Worm (Caenorhabditis elegans) whole organism, late embryonic: Measurements from ENCODE around the gene F58B4.3.

Experiments used
- C38D4.7 ChIP-seq: fragments of 200-800 bp; sonication (Bioruptor generic); optimal IDR thresholded peaks from 2 replicates; lab custom pipeline; 2018; ENCODE audit warnings: mild to moderate bottlenecking, missing genetic modification characterization, moderate library complexity, missing compliant biosample characterization
- F13H6.1 ChIP-seq: sonication (generic microtip); optimal IDR thresholded peaks from 2 replicates; lab custom pipeline; 2016; ENCODE audit warnings: missing genetic modification characterization, missing compliant biosample characterization
- K02D7.2 ChIP-seq: sonication (generic microtip); optimal IDR thresholded peaks from 2 replicates; lab custom pipeline; 2017; ENCODE audit warnings: mild to moderate bottlenecking, missing genetic modification characterization, missing compliant biosample characterization
- T23F11.4 ChIP-seq: fragments of 200-800 bp; sonication (Bioruptor generic); optimal IDR thresholded peaks from 2 replicates; lab custom pipeline; 2018; ENCODE audit warnings: mild to moderate bottlenecking, missing genetic modification characterization, missing compliant biosample characterization
- Y22D7AL.16 ChIP-seq: sonication (generic microtip); optimal IDR thresholded peaks from 2 replicates; lab custom pipeline; 2016; ENCODE audit warnings: missing genetic modification characterization, missing compliant biosample characterization
- ahr-1 ChIP-seq: sonication (generic microtip); optimal IDR thresholded peaks from 2 replicates; lab custom pipeline; 2016; ENCODE audit warnings: missing genetic modification characterization, missing compliant biosample characterization
- ama-1 ChIP-seq: fragments of 150-350 bp; optimal IDR thresholded peaks from 2 replicates; lab custom pipeline; 2014
- ceh-14 ChIP-seq: sonication (generic microtip); optimal IDR thresholded peaks from 2 replicates; lab custom pipeline; 2016; ENCODE audit warnings: missing genotype, missing genetic modification characterization, missing compliant biosample characterization
- ceh-18 ChIP-seq: sonication (generic microtip); optimal IDR thresholded peaks from 2 replicates; lab custom pipeline; 2016; ENCODE audit warnings: missing genetic modification characterization, missing compliant biosample characterization
- ceh-19 ChIP-seq: fragments of 200-800 bp; sonication (Bioruptor generic); optimal IDR thresholded peaks from 2 replicates; lab custom pipeline; 2018; ENCODE audit warnings: mild to moderate bottlenecking, missing genetic modification characterization, missing compliant biosample characterization
- ceh-2 ChIP-seq: sonication (generic microtip); optimal IDR thresholded peaks from 2 replicates; lab custom pipeline; 2016; ENCODE audit warnings: missing genotype, missing genetic modification characterization, missing compliant biosample characterization
- ceh-22 ChIP-seq: sonication (generic microtip); optimal IDR thresholded peaks from 2 replicates; lab custom pipeline; 2017; ENCODE audit warnings: missing biosample characterization, missing genetic modification characterization
- ceh-24 ChIP-seq: sonication (generic microtip); optimal IDR thresholded peaks from 2 replicates; lab custom pipeline; 2016; ENCODE audit warnings: mild to moderate bottlenecking, missing genetic modification characterization, missing compliant biosample characterization
- ceh-30 ChIP-seq: fragments of 150-350 bp; optimal IDR thresholded peaks from 2 replicates; lab custom pipeline; 2014; ENCODE audit warnings: missing biosample characterization, missing genetic modification characterization
- ceh-31 ChIP-seq: sonication (generic microtip); optimal IDR thresholded peaks from 2 replicates; lab custom pipeline; 2016; ENCODE audit warnings: missing genetic modification characterization, missing compliant biosample characterization
- ceh-34 ChIP-seq: sonication (generic microtip); optimal IDR thresholded peaks from 2 replicates; lab custom pipeline; 2016; ENCODE audit warnings: mild to moderate bottlenecking, missing genetic modification characterization, missing compliant biosample characterization
- ceh-45 ChIP-seq: fragments of 200-800 bp; sonication (Bioruptor generic); IDR thresholded peaks from 2 replicates; pipeline ENCODE4 v1.3.6; 2022; ENCODE audit warnings: missing genetic modification reagents, missing genetic modification characterization, missing compliant biosample characterization
- ceh-48 ChIP-seq: sonication (generic microtip); optimal IDR thresholded peaks from 2 replicates; lab custom pipeline; 2016; ENCODE audit warnings: missing genetic modification characterization, inconsistent platforms, missing compliant biosample characterization
- ceh-6 ChIP-seq: fragments of 200-800 bp; sonication (Bioruptor generic); optimal IDR thresholded peaks from 2 replicates; lab custom pipeline; 2018; ENCODE audit warnings: mild to moderate bottlenecking, missing genetic modification characterization, missing compliant biosample characterization
- ceh-9 ChIP-seq: sonication (generic microtip); optimal IDR thresholded peaks from 2 replicates; lab custom pipeline; 2016; ENCODE audit warnings: mild to moderate bottlenecking, missing genetic modification characterization, inconsistent platforms, missing compliant biosample characterization
- elt-4 ChIP-seq: sonication (generic microtip); optimal IDR thresholded peaks from 2 replicates; lab custom pipeline; 2016; ENCODE audit warnings: missing genetic modification characterization, missing compliant biosample characterization
- ets-4 ChIP-seq: sonication (generic microtip); optimal IDR thresholded peaks from 2 replicates; lab custom pipeline; 2016; ENCODE audit warnings: missing genetic modification characterization, missing compliant biosample characterization
- eyg-1 ChIP-seq: sonication (generic microtip); optimal IDR thresholded peaks from 2 replicates; lab custom pipeline; 2016; ENCODE audit warnings: missing genotype, missing genetic modification characterization, missing compliant biosample characterization
- fax-1 ChIP-seq: sonication (generic microtip); optimal IDR thresholded peaks from 2 replicates; lab custom pipeline; 2016; ENCODE audit warnings: missing genotype, missing genetic modification characterization, missing compliant biosample characterization
- hlh-13 ChIP-seq: fragments of 200-800 bp; sonication (Bioruptor generic); optimal IDR thresholded peaks from 2 replicates; lab custom pipeline; 2018; ENCODE audit warnings: mild to moderate bottlenecking, missing genetic modification characterization, missing compliant biosample characterization
- hlh-30 ChIP-seq: sonication (generic microtip); optimal IDR thresholded peaks from 2 replicates; lab custom pipeline; 2017; ENCODE audit warnings: antibody characterized with exemption, missing genetic modification characterization, missing compliant biosample characterization; ENCODE audit not compliant: insufficient read depth
- hlh-6 ChIP-seq: sonication (generic microtip); optimal IDR thresholded peaks from 2 replicates; lab custom pipeline; 2016; ENCODE audit warnings: missing genotype, missing genetic modification characterization, missing compliant biosample characterization
- hlh-8 ChIP-seq: sonication (generic microtip); optimal IDR thresholded peaks from 2 replicates; lab custom pipeline; 2016; ENCODE audit warnings: missing genotype, missing genetic modification characterization, missing compliant biosample characterization
- lin-11 ChIP-seq: fragments of 200-800 bp; sonication (Bioruptor generic); optimal IDR thresholded peaks from 2 replicates; lab custom pipeline; 2018; ENCODE audit warnings: mild to moderate bottlenecking, missing genetic modification characterization, missing compliant biosample characterization
- madf-2 ChIP-seq: sonication (generic microtip); optimal IDR thresholded peaks from 2 replicates; lab custom pipeline; 2017; ENCODE audit warnings: missing genetic modification characterization, missing compliant biosample characterization
- mec-3 ChIP-seq: sonication (generic microtip); optimal IDR thresholded peaks from 2 replicates; lab custom pipeline; 2016; ENCODE audit warnings: borderline replicate concordance, missing genetic modification characterization, missing compliant biosample characterization
- nfya-1 ChIP-seq: sonication (generic microtip); optimal IDR thresholded peaks from 2 replicates; lab custom pipeline; 2017; ENCODE audit warnings: missing genetic modification characterization, mild to moderate bottlenecking, missing compliant biosample characterization, antibody characterized with exemption, moderate library complexity
- nhr-11 ChIP-seq: fragments of 150-350 bp; optimal IDR thresholded peaks from 2 replicates; lab custom pipeline; 2014; ENCODE audit warnings: missing biosample characterization, missing genetic modification characterization
- nhr-232 ChIP-seq: sonication (generic microtip); optimal IDR thresholded peaks from 2 replicates; lab custom pipeline; 2016; ENCODE audit warnings: missing genetic modification characterization, missing compliant biosample characterization
- npax-4 ChIP-seq: sonication (generic microtip); optimal IDR thresholded peaks from 2 replicates; lab custom pipeline; 2016; ENCODE audit warnings: missing genetic modification characterization, missing compliant biosample characterization
- odd-2 ChIP-seq: sonication (generic microtip); optimal IDR thresholded peaks from 2 replicates; lab custom pipeline; 2017; ENCODE audit warnings: antibody characterized with exemption, mild to moderate bottlenecking, missing genetic modification characterization, missing compliant biosample characterization
- pag-3 ChIP-seq: sonication (generic microtip); optimal IDR thresholded peaks from 2 replicates; lab custom pipeline; 2016; ENCODE audit warnings: missing compliant biosample characterization, missing genetic modification characterization, borderline replicate concordance
- pat-9 ChIP-seq: fragments of 200-800 bp; sonication (Bioruptor generic); optimal IDR thresholded peaks from 2 replicates; lab custom pipeline; 2018; ENCODE audit warnings: mild to moderate bottlenecking, missing genetic modification characterization, moderate library complexity, missing compliant biosample characterization
- pax-1 ChIP-seq: fragments of 150-350 bp; optimal IDR thresholded peaks from 2 replicates; lab custom pipeline; 2014; ENCODE audit warnings: missing biosample characterization, missing genetic modification characterization
- pha-2 ChIP-seq: sonication (generic microtip); optimal IDR thresholded peaks from 2 replicates; lab custom pipeline; 2017; ENCODE audit warnings: mild to moderate bottlenecking, missing genetic modification characterization, missing compliant biosample characterization
- pha-4 ChIP-seq: fragments of 150-350 bp; optimal IDR thresholded peaks from 2 replicates; lab custom pipeline; 2018; ENCODE audit warnings: missing biosample characterization, missing genetic modification reagents, missing genetic modification characterization
- pqm-1 ChIP-seq: sonication (generic microtip); optimal IDR thresholded peaks from 2 replicates; lab custom pipeline; 2016; ENCODE audit warnings: missing genetic modification characterization, missing compliant biosample characterization
- pros-1 ChIP-seq: fragments of 150-350 bp; optimal IDR thresholded peaks from 2 replicates; lab custom pipeline; 2014; ENCODE audit warnings: missing biosample characterization, missing genetic modification reagents, missing genetic modification characterization
- ref-2 ChIP-seq: sonication (generic microtip); optimal IDR thresholded peaks from 2 replicates; lab custom pipeline; 2016; ENCODE audit warnings: missing genetic modification characterization, missing compliant biosample characterization
- rnt-1 ChIP-seq: sonication (generic microtip); optimal IDR thresholded peaks from 2 replicates; lab custom pipeline; 2016; ENCODE audit warnings: missing genetic modification characterization, missing compliant biosample characterization
- sdc-2 ChIP-seq: sonication (generic microtip); optimal IDR thresholded peaks from 2 replicates; lab custom pipeline; 2016; ENCODE audit warnings: missing genotype, missing genetic modification characterization, missing compliant biosample characterization
- sox-2 ChIP-seq: fragments of 200-800 bp; sonication (Bioruptor generic); IDR thresholded peaks from 2 replicates; pipeline ENCODE4 v1.3.6; 2022; ENCODE audit warnings: missing genetic modification reagents, missing genetic modification characterization, missing compliant biosample characterization
- sox-4 ChIP-seq: sonication (generic microtip); optimal IDR thresholded peaks from 2 replicates; lab custom pipeline; 2017; ENCODE audit warnings: mild to moderate bottlenecking, missing genetic modification characterization, inconsistent platforms, missing compliant biosample characterization
- tbx-2 ChIP-seq: sonication (generic microtip); optimal IDR thresholded peaks from 2 replicates; lab custom pipeline; 2016; ENCODE audit warnings: missing genetic modification characterization, missing compliant biosample characterization
- unc-3 ChIP-seq, 2 experiments: fragments of 200-800 bp in 1 of 2; sonication (Bioruptor generic) in 1 of 2; sonication (generic microtip) in 1 of 2; conservative IDR thresholded peaks in 1 of 2; optimal IDR thresholded peaks in 1 of 2; 2 replicates each; pipeline versions ENCODE4 v1.3.6 to Lab custom; 2016 to 2022; ENCODE audit warnings: missing compliant biosample characterization in 2 of 2, missing genetic modification characterization in 2 of 2, missing genetic modification reagents in 1 of 2
- unc-42 ChIP-seq: sonication (generic microtip); optimal IDR thresholded peaks from 2 replicates; lab custom pipeline; 2016; ENCODE audit warnings: missing genotype, missing genetic modification characterization, missing compliant biosample characterization
- unc-86 ChIP-seq: sonication (generic microtip); optimal IDR thresholded peaks from 2 replicates; lab custom pipeline; 2016; ENCODE audit warnings: missing genetic modification characterization, missing compliant biosample characterization
- zip-5 ChIP-seq: sonication (generic microtip); optimal IDR thresholded peaks from 2 replicates; lab custom pipeline; 2016; ENCODE audit warnings: missing genetic modification characterization, missing compliant biosample characterization
- ztf-16 ChIP-seq: sonication (generic microtip); optimal IDR thresholded peaks from 2 replicates; lab custom pipeline; 2017; ENCODE audit warnings: missing genetic modification characterization, missing compliant biosample characterization

Gene F58B4.3

DNA sequence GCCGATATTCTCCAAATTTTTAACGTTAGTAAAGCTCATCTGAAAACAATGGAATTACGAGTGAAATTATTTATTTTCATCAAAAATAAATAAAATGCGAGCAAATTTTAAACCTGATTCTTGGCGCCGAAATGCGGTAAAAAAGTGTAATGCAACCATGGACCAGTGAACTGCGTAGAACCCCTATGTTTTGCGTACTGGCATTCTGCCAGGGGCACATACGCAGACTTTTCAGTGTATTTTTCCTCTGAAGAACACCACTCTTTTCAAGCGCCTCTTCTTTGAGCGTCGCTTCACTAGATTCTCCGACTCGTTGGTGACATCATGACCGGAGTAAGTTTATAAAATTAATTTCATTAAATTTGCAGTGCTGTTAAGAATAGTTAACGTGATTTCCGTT, 35.9 kb downstream of the F58B4.3 start, which contains the start of the genes ctf-4 and eef-1G:
ctf-4 (minus strand) TSS at position 39 of the 400 bp plus-strand sequence.
eef-1G (plus strand) TSS at position 219 of the 400 bp plus-strand sequence.
- TF ChIP-seq mec-3 = no peak
- no peak for TF ChIP-seq K02D7.2 (tag; lab: Kevin White, UChicago)
- peak; percentile 28 for TF ChIP-seq hlh-8
- no peak for TF ChIP-seq zip-5 (tag; lab: Kevin White, UChicago)
- no peak for TF ChIP-seq ceh-6 (GFP tag; lab: Kevin White, UChicago)
- no peak for TF ChIP-seq lin-11
- TF ChIP-seq ceh-19 = no peak
- TF ChIP-seq odd-2 = no peak
- TF ChIP-seq sdc-2 (tag; lab: Kevin White, UChicago) = no peak
- TF ChIP-seq ama-1 (lab: Kevin White, UChicago) = no peak
- no peak for TF ChIP-seq npax-4 (tag; lab: Kevin White, UChicago)
- no peak for TF ChIP-seq F13H6.1
- no peak for TF ChIP-seq sox-4 (tag; lab: Kevin White, UChicago)
- TF ChIP-seq pqm-1 (tag; lab: Kevin White, UChicago) = peak; percentile 62
- TF ChIP-seq sox-2 = no peak
- TF ChIP-seq ceh-9 (tag; lab: Kevin White, UChicago) = no peak
- TF ChIP-seq hlh-6 (tag; lab: Kevin White, UChicago) = no peak
- TF ChIP-seq ceh-14 = peak; percentile 30
- no peak for TF ChIP-seq ceh-30 (tag; lab: Kevin White, UChicago)
- no peak for TF ChIP-seq unc-86 (tag; lab: Kevin White, UChicago)
- peak; percentile 5 for TF ChIP-seq pros-1 (tag; lab: Kevin White, UChicago)
- no peak for TF ChIP-seq hlh-13
- TF ChIP-seq ztf-16 = no peak
- peak; percentile 88 for TF ChIP-seq nfya-1 (tag; lab: Kevin White, UChicago)
- TF ChIP-seq C38D4.7 (GFP tag; lab: Kevin White, UChicago) = no peak
- TF ChIP-seq ceh-2 (tag; lab: Kevin White, UChicago) = peak; percentile 18
- TF ChIP-seq ceh-24 (tag; lab: Kevin White, UChicago) = peak; percentile 18
- TF ChIP-seq madf-2 (tag; lab: Kevin White, UChicago) = no peak
- no peak for TF ChIP-seq pha-4
- peak; percentile 29 for TF ChIP-seq ets-4
- TF ChIP-seq Y22D7AL.16 (tag; lab: Kevin White, UChicago) = no peak
- TF ChIP-seq ahr-1 (tag; lab: Kevin White, UChicago) = no peak
- no peak for TF ChIP-seq ceh-48 (tag; lab: Kevin White, UChicago)
- no peak for TF ChIP-seq eyg-1 (tag; lab: Kevin White, UChicago)
- no peak for TF ChIP-seq nhr-232
- TF ChIP-seq ceh-22 (tag; lab: Kevin White, UChicago) = no peak
- TF ChIP-seq ceh-45 (GFP tag; lab: Robert Waterston, UW) = no peak
- peak; percentile 72 for TF ChIP-seq tbx-2 (tag; lab: Kevin White, UChicago)
- no peak for TF ChIP-seq pax-1 (tag; lab: Kevin White, UChicago)
- TF ChIP-seq ref-2 (tag; lab: Kevin White, UChicago) = peak; percentile 72
- no peak for TF ChIP-seq T23F11.4 (GFP tag; lab: Kevin White, UChicago)
- peak; percentile 18 for TF ChIP-seq hlh-30 (tag; lab: Kevin White, UChicago)
- TF ChIP-seq nhr-11 (tag; lab: Kevin White, UChicago) = no peak
- TF ChIP-seq ceh-18 = peak; percentile 62
- TF ChIP-seq pat-9 (tag; lab: Kevin White, UChicago) = peak; percentile 41
- peak; percentile 52 for TF ChIP-seq unc-42 (tag; lab: Kevin White, UChicago)
- no peak for TF ChIP-seq elt-4 (tag; lab: Kevin White, UChicago)
- no peak for TF ChIP-seq pha-2 (tag; lab: Kevin White, UChicago)
- TF ChIP-seq fax-1 = no peak
- peak; percentile 69 for TF ChIP-seq ceh-34 (tag; lab: Kevin White, UChicago)
- no peak for TF ChIP-seq pag-3 (tag; lab: Kevin White, UChicago)
- TF ChIP-seq unc-3 (GFP tag; conservative IDR thresholded peaks at IDR 0.05; lab: Robert Waterston, UW) = no peak
- no peak for TF ChIP-seq unc-3 (tag; optimal IDR thresholded peaks at IDR 0.05; lab: Kevin White, UChicago)
- TF ChIP-seq rnt-1 (tag; lab: Kevin White, UChicago) = peak; percentile 90
- TF ChIP-seq ceh-31 = peak; percentile 64
